Worm (Caenorhabditis elegans): ENCODE measurements around the gene C02F5.12.

Gene C02F5.12

ce11 chrIII:8280352-8280751, 37.5 kb upstream of the C02F5.12 start:
- TF ChIP-seq nhr-77 (tag; optimal IDR thresholded peaks at IDR 0.05): no peak
- no peak for TF ChIP-seq F16B12.6 (tag; optimal IDR thresholded peaks at IDR 0.05)
- TF ChIP-seq ceh-90 (tag; optimal IDR thresholded peaks at IDR 0.05): no peak
- TF ChIP-seq mab-9 (GFP tag; IDR thresholded peaks at IDR 0.05): no peak
- TF ChIP-seq ceh-63 (GFP tag; optimal IDR thresholded peaks at IDR 0.05): no peak
- TF ChIP-seq snpc-4 (tag; optimal IDR thresholded peaks at IDR 0.05): no peak
- no peak for TF ChIP-seq ama-1 (optimal IDR thresholded peaks at IDR 0.05)

DNA sequence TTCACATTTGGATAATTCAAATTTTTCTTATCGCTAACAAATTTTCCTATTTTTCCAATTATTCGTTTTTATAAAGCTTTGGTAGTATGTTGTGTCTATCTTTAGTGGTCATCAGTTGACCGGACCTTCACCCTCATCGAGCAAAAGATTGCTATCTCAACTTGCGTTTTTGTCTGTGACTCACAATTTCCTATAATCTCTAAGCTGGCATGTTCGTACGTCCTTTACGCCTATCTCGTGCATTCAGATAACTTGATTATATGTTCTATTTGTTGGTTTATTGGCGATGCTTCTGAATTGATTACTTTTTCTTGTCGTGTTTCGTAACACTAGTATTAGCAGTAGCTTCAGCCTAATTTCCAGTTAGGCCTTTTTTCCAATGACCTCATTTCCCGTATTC, 36.7 kb upstream of the C02F5.12 start:
- TF ChIP-seq elt-2 (tag; optimal IDR thresholded peaks at IDR 0.05): no peak
- no peak for TF ChIP-seq mdl-1 (tag; optimal IDR thresholded peaks at IDR 0.05)
- no peak for TF ChIP-seq Y116A8C.19 (tag; optimal IDR thresholded peaks at IDR 0.05; ENCODE audit: borderline replicate concordance)
- TF ChIP-seq nhr-20 (tag; optimal IDR thresholded peaks at IDR 0.05): no peak
- TF ChIP-seq ceh-8 (GFP tag; optimal IDR thresholded peaks at IDR 0.05): no peak
- TF ChIP-seq nhr-19 (GFP tag; conservative IDR thresholded peaks at IDR 0.05): no peak
- no peak for TF ChIP-seq ceh-82 (tag; optimal IDR thresholded peaks at IDR 0.05)
- TF ChIP-seq ceh-88 (GFP tag; IDR thresholded peaks at IDR 0.05): no peak
- no peak for TF ChIP-seq sup-37 (GFP tag; optimal IDR thresholded peaks at IDR 0.05)
- no peak for TF ChIP-seq irx-1 (tag; optimal IDR thresholded peaks at IDR 0.05)
- TF ChIP-seq dsc-1 (tag; optimal IDR thresholded peaks at IDR 0.05): no peak

DNA sequence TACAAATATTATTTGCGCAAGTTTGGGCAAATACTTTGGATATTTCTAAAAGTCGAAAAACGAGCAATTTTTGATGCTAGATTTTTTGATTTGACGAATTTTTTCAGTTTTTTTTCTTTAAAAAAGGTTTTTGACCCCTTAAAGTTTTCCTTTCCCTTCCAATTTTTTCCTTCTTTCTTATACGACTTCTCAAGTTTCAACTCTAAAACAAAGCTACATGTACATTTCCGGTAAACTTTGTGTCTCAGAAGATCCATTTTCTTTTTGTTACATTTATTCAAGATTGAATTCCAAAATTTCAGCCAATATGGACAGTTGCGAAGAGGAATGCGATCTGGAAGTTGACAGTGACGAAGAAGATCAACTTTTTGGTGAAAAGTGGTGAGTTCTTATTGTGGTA, 36.0 kb upstream of the C02F5.12 start, which contains the start of gene mig-10:
mig-10 (plus strand) TSS at position 301 of the 400 bp plus-strand sequence.
- TF ChIP-seq nhr-19 (GFP tag; conservative IDR thresholded peaks at IDR 0.05) (no peak), tbx-2 (tag; optimal IDR thresholded peaks at IDR 0.05) (no peak), mef-2 (tag; optimal IDR thresholded peaks at IDR 0.05) (no peak), lin-15B (tag; optimal IDR thresholded peaks at IDR 0.05) (no peak), nhr-85 (tag) (no peak), efl-3 (GFP tag; optimal IDR thresholded peaks at IDR 0.05) (no peak), unc-62 (GFP tag; optimal IDR thresholded peaks at IDR 0.05) (no peak)

DNA sequence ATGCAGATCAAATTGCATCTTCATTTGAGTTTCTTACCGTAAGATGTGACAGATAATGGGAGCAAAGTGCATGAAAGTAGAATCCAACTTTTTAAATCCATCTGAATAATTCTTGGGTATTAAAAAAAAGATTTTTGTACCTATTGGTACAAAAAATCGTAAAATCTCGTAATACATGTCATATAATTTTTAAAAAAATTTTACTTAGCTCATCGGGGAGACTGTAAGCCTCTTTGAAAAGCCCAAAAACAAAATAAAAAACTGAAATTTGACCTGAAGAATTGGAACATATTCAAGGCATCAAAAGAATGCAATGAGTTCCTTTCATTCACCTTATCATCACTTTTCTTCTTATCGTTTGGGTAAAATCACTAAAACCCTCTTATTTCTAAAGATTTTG, 33.0 kb upstream of the C02F5.12 start, which contains the start of gene clec-160:
clec-160 (minus strand) TSS at position 101 of the 400 bp plus-strand sequence.
- TF ChIP-seq ama-1 (optimal IDR thresholded peaks at IDR 0.05) (no peak), mep-1 (tag; optimal IDR thresholded peaks at IDR 0.05) (no peak), ceh-8 (GFP tag; optimal IDR thresholded peaks at IDR 0.05) (no peak), tlp-1 (tag; optimal IDR thresholded peaks at IDR 0.05) (no peak)

DNA sequence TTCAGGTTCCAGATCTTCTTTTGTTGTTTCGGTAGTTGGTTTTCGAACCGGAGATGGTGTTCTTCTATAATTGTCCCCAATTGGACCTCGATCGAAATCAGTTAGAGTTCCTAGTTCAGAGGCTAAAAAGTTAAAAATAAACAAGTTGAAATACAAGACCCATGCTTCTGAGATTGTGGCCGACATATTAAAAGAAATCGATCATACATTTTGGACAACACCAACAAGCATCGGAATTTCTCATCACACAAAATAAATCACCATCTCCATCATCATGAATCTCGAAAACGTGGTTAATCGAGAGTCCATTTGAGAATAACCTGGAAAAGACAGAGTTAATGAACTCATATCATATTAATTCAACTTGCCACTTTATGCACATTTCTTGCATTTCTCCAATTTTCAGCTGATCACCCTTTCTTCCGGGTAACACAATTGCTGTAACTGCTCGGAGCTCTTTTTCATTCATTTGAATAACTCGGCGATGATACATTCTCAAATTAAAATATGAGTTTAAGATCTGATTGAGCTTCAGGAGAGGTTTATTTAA, 28.9 kb upstream of the C02F5.12 start, which contains the start of the genes mps-4 and F09G8.10:
mps-4 (minus strand) TSS at position 101 of the 550 bp plus-strand sequence.
F09G8.10 (minus strand) TSS at position 500 of the 550 bp plus-strand sequence.
- no peak for TF ChIP-seq lir-3 (tag; optimal IDR thresholded peaks at IDR 0.05; ENCODE audit: poor library complexity)
- TF ChIP-seq snu-23 (GFP tag; optimal IDR thresholded peaks at IDR 0.05): no peak
- no peak for TF ChIP-seq lin-13 (GFP tag; optimal IDR thresholded peaks at IDR 0.05)
- no peak for TF ChIP-seq unc-30 (tag; optimal IDR thresholded peaks at IDR 0.05)

- TF ChIP-seq efl-1 (optimal IDR thresholded peaks at IDR 0.05): peak; percentile 32 to 36
- TF ChIP-seq efl-1 (GFP tag; optimal IDR thresholded peaks at IDR 0.05 in 1 of 2): peak in 1 of 2 experiments; percentile 17
- TF ChIP-seq snu-23 (GFP tag; optimal IDR thresholded peaks at IDR 0.05): peak; percentile 33
- TF ChIP-seq dpl-1 (GFP tag; optimal IDR thresholded peaks at IDR 0.05): peak in 2 of 3 experiments; percentile 36 to 44
- peak; percentile 25 for TF ChIP-seq skn-1 (tag; optimal IDR thresholded peaks at IDR 0.05)
- TF ChIP-seq ceh-90 (tag; optimal IDR thresholded peaks at IDR 0.05): no peak
- TF ChIP-seq blmp-1 (tag; optimal IDR thresholded peaks at IDR 0.05): peak; percentile 46
- TF ChIP-seq vab-15 (tag; optimal IDR thresholded peaks at IDR 0.05): no peak
- TF ChIP-seq ceh-88 (GFP tag; IDR thresholded peaks at IDR 0.05): no peak
- TF ChIP-seq ceh-82 (tag; optimal IDR thresholded peaks at IDR 0.05): peak in 1 of 3 experiments; percentile 31
- no peak for TF ChIP-seq efl-3 (GFP tag; optimal IDR thresholded peaks at IDR 0.05)
- TF ChIP-seq lin-14 (GFP tag; optimal IDR thresholded peaks at IDR 0.05): no peak
- TF ChIP-seq lin-39 (tag; optimal IDR thresholded peaks at IDR 0.05): no peak
- TF ChIP-seq lin-35 (GFP tag; optimal IDR thresholded peaks at IDR 0.05): peak; percentile 23 to 31
- TF ChIP-seq lsy-2 (tag; optimal IDR thresholded peaks at IDR 0.05): peak in 1 of 2 experiments; percentile 55
- no peak for TF ChIP-seq ces-1 (GFP tag; optimal IDR thresholded peaks at IDR 0.05)
- peak; percentile 45 for TF ChIP-seq rnt-1 (tag; optimal IDR thresholded peaks at IDR 0.05)
- TF ChIP-seq fkh-10 (GFP tag; optimal IDR thresholded peaks at IDR 0.05): no peak
- no peak for TF ChIP-seq C34B4.2 (tag; optimal IDR thresholded peaks at IDR 0.05)
Measured at ce11 chrIII:8268296-8268695, 25.5 kb upstream of the C02F5.12 start, which contains the start of the genes F09G8.7 and crn-7. TSS of gene F09G8.7 (minus strand) at chrIII:8268355. TSS of gene crn-7 (plus strand) at chrIII:8268531.
